Worm (Caenorhabditis elegans) whole organism, L3 larva: ENCODE results near the gene T22E5.6.

ENCODE experiments used
- ama-1 ChIP-seq: fragments of 150-350 bp; optimal IDR thresholded peaks from 2 replicates; lab custom pipeline; 2018
- ceh-82 ChIP-seq: fragments of 150-350 bp; optimal IDR thresholded peaks from 2 replicates; lab custom pipeline; 2014; ENCODE audit warnings: missing biosample characterization, missing genetic modification characterization
- daf-12 ChIP-seq: fragments of 150-350 bp; optimal IDR thresholded peaks from 2 replicates; lab custom pipeline; 2014; ENCODE audit warnings: missing biosample characterization, missing genetic modification reagents, missing genetic modification characterization
- lin-15B ChIP-seq: fragments of 150-350 bp; optimal IDR thresholded peaks from 2 replicates; lab custom pipeline; 2014; ENCODE audit warnings: missing biosample characterization, missing genetic modification characterization
- lin-39 ChIP-seq: fragments of 150-350 bp; optimal IDR thresholded peaks from 2 replicates; lab custom pipeline; 2018; ENCODE audit warnings: missing biosample characterization, missing genetic modification reagents, missing genetic modification characterization
- nfya-1 ChIP-seq: sonication (generic microtip); optimal IDR thresholded peaks from 2 replicates; lab custom pipeline; 2017; ENCODE audit warnings: missing genetic modification characterization, mild to moderate bottlenecking, missing compliant biosample characterization, antibody characterized with exemption, moderate library complexity; ENCODE audit not compliant: insufficient read depth
- nhr-25 ChIP-seq: sonication (generic microtip); optimal IDR thresholded peaks from 2 replicates; lab custom pipeline; 2017; ENCODE audit warnings: missing biosample characterization, missing genetic modification characterization
- nhr-28 ChIP-seq: fragments of 150-350 bp; optimal IDR thresholded peaks from 2 replicates; lab custom pipeline; 2014; ENCODE audit warnings: missing biosample characterization, missing genetic modification characterization
- nhr-77 ChIP-seq: fragments of 150-350 bp; optimal IDR thresholded peaks from 2 replicates; lab custom pipeline; 2014; ENCODE audit warnings: missing biosample characterization, missing genetic modification characterization
- sea-2 ChIP-seq: fragments of 150-350 bp; sonication (generic microtip); optimal IDR thresholded peaks from 4 replicates; lab custom pipeline; 2014; ENCODE audit warnings: missing biosample characterization, missing genetic modification reagents, missing genetic modification characterization
- snpc-4 ChIP-seq: fragments of 150-350 bp; optimal IDR thresholded peaks from 2 replicates; lab custom pipeline; 2014; ENCODE audit warnings: missing biosample characterization, missing genetic modification characterization
- tbx-2 ChIP-seq: sonication (generic microtip); optimal IDR thresholded peaks from 2 replicates; lab custom pipeline; 2016; ENCODE audit warnings: mild to moderate bottlenecking, missing genetic modification characterization, missing compliant biosample characterization
- zag-1 ChIP-seq: fragments of 150-350 bp; optimal IDR thresholded peaks from 2 replicates; lab custom pipeline; 2014; ENCODE audit warnings: missing biosample characterization, missing genetic modification characterization
- ztf-11 ChIP-seq: fragments of 150-350 bp; optimal IDR thresholded peaks from 2 replicates; lab custom pipeline; 2014; ENCODE audit warnings: missing biosample characterization, missing genetic modification characterization

DNA sequence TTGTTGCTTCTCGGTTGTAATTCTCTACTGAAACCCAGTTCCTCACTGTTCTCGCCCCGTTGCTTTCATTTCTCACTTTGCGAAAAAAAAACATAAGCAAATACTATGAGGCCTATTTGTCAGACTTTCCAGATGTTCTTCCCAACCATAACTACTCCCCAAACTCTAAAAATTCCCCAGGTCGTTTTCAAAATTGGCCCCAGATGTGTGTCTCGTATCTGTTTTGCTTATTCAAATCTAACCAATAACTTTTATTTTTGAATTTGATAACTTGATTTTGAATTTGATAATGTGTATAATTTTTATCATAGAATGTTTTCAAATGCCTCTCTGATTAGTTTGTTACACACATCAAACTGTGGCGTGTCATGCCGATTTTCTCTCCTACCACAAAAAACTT, 8.4 kb downstream of the T22E5.6 start:
- no peak for TF ChIP-seq snpc-4 (tag; lab: Kevin White, UChicago)
- TF ChIP-seq lin-15B (tag; lab: Kevin White, UChicago), result no peak
- no peak for TF ChIP-seq nfya-1 (tag; lab: Kevin White, UChicago)
- no peak for TF ChIP-seq nhr-25 (tag; lab: Kevin White, UChicago)
- TF ChIP-seq ceh-82 (tag; lab: Kevin White, UChicago), result no peak
- TF ChIP-seq tbx-2 (tag; lab: Kevin White, UChicago), result no peak
- TF ChIP-seq lin-39, result no peak
- TF ChIP-seq daf-12 (tag; lab: Kevin White, UChicago), result no peak
- TF ChIP-seq ztf-11 (tag; lab: Kevin White, UChicago), result no peak
- TF ChIP-seq sea-2 (GFP tag; lab: Kevin White, UChicago), result no peak
- no peak for TF ChIP-seq nhr-77 (tag; lab: Kevin White, UChicago)
- no peak for TF ChIP-seq nhr-28 (tag; lab: Kevin White, UChicago)
- no peak for TF ChIP-seq ama-1 (lab: Kevin White, UChicago)
- no peak for TF ChIP-seq zag-1 (tag; lab: Kevin White, UChicago)
